Fruit fly (Drosophila melanogaster) whole organism, embryonic: ENCODE measurements around the gene Oatp30B.

Experiments used
- CG2116 ChIP-seq: fragments of 200-800 bp; sonication (Bioruptor generic); optimal IDR thresholded peaks from 3 replicates; lab custom pipeline; 2018; ENCODE audit warnings: missing biosample characterization, mild to moderate bottlenecking, missing genetic modification characterization
- CG9932 ChIP-seq: fragments of 200-800 bp; sonication (Bioruptor generic); IDR thresholded peaks from 2 replicates; pipeline ENCODE4 v1.3.6; 2022; ENCODE audit warnings: missing biosample characterization, missing genetic modification characterization
- Nf-YA ChIP-seq: fragments of 200-800 bp; sonication (Bioruptor generic); IDR thresholded peaks from 2 replicates; pipeline ENCODE4 v1.3.6; 2022; ENCODE audit warnings: missing biosample characterization, missing genetic modification characterization
- abd-A ChIP-seq: fragments of 200-800 bp; sonication (Bioruptor generic); optimal IDR thresholded peaks from 3 replicates; lab custom pipeline; 2019; ENCODE audit warnings: missing biosample characterization, mild to moderate bottlenecking, missing genetic modification characterization, moderate library complexity
- dimm ChIP-seq: fragments of 200-800 bp; sonication (Bioruptor generic); IDR thresholded peaks from 2 replicates; pipeline ENCODE4 v1.3.6; 2022; ENCODE audit warnings: missing biosample characterization, missing genetic modification characterization
- psq ChIP-seq: fragments of 200-800 bp; sonication (Bioruptor generic); optimal IDR thresholded peaks from 2 replicates; lab custom pipeline; 2017; ENCODE audit warnings: missing biosample characterization, missing genetic modification characterization
- sens-2 ChIP-seq: fragments of 200-800 bp; sonication (Bioruptor generic); IDR thresholded peaks from 2 replicates; pipeline ENCODE4 v1.3.6; 2022; ENCODE audit warnings: missing biosample characterization, missing genetic modification characterization
- shn ChIP-seq: fragments of 200-800 bp; sonication (Bioruptor generic); optimal IDR thresholded peaks from 3 replicates; lab custom pipeline; 2016; ENCODE audit warnings: missing biosample characterization, missing genetic modification characterization

DNA sequence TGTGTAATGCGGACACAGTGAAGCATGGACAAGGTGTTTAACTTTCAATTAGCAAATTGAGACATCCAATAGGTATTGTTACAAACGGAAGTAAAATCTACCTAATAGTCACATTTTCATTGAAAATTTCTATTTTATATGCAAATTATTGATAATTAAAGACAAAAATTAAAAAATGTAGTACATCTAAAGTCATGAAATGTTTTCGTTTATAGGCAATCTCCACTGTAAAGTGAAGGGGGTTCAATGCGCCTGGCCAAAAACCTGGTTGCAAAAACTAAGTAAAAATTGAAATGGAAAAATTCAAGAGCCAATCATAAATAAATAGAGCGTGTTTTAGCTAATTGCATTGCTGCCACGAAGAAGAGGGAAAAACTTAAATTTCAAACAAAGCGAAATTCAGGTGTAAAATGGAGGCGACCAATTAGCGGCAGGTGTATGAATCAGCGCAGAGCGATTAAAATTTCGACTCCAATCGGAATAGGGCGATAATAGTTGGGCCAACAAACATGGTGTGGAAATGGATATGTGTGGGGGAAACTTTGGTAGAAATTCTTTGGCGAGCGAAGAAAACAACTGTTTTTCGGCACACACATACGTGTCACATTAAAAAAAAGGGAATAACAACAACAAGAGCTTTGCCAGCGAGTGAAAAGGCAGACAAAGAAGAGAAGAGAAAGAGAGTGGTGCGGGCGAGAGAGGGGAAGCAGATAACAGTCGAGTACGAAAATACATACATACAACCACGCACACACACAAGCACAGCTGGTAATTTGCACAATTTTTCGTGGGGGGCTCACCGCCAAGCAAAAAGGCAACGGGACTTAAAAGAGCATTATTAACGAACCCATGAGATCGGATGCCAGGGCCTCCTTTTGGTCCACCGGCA is 27.4 kb upstream of the Oatp30B start:
- no peak for TF ChIP-seq Nf-YA (GFP tag; lab: Robert Waterston, UW)
- 0 out of 2 replicates have a peak, but pooled peaks have one; percentile 27 for TF ChIP-seq CG9932 (GFP tag; lab: Robert Waterston, UW)
- no peak for TF ChIP-seq shn (GFP tag; lab: Kevin White, UChicago)
- TF ChIP-seq psq (GFP tag; lab: Kevin White, UChicago) = peak; percentile 88
- TF ChIP-seq sens-2 (GFP tag; lab: Robert Waterston, UW) = no peak
- TF ChIP-seq abd-A (tag; lab: Kevin White, UChicago) = no peak
- TF ChIP-seq CG2116 (GFP tag; lab: Kevin White, UChicago) = no peak
- no peak for TF ChIP-seq dimm
